Worm (Caenorhabditis elegans) whole organism, mixed stage, embryonic: ENCODE measurements around the gene ztf-25.

Experiments used
- M03D4.4 ChIP-seq: sonication (generic microtip); optimal IDR thresholded peaks from 2 replicates; lab custom pipeline; 2017; ENCODE audit warnings: mild to moderate bottlenecking, missing genetic modification characterization, missing compliant biosample characterization
- blmp-1 ChIP-seq: fragments of 150-350 bp; optimal IDR thresholded peaks from 2 replicates; lab custom pipeline; 2014; ENCODE audit warnings: missing biosample characterization, missing genetic modification characterization
- ceh-39 ChIP-seq: fragments of 150-350 bp; optimal IDR thresholded peaks from 2 replicates; lab custom pipeline; 2014; ENCODE audit warnings: missing biosample characterization, missing genetic modification characterization
- ceh-43 ChIP-seq: fragments of 200-800 bp; sonication (Bioruptor generic); optimal IDR thresholded peaks from 2 replicates; lab custom pipeline; 2018; ENCODE audit warnings: mild to moderate bottlenecking, missing genetic modification characterization, moderate library complexity, missing compliant biosample characterization
- ceh-83 ChIP-seq: fragments of 200-800 bp; sonication (Bioruptor generic); optimal IDR thresholded peaks from 2 replicates; lab custom pipeline; 2018; ENCODE audit warnings: mild to moderate bottlenecking, missing genetic modification characterization, missing compliant biosample characterization
- ces-1 ChIP-seq: fragments of 150-350 bp; optimal IDR thresholded peaks from 2 replicates; lab custom pipeline; 2014; ENCODE audit warnings: missing biosample characterization, missing genetic modification reagents, missing genetic modification characterization
- drap-1 ChIP-seq: fragments of 200-800 bp; sonication (Bioruptor generic); optimal IDR thresholded peaks from 3 replicates; lab custom pipeline; 2018; ENCODE audit warnings: mild to moderate bottlenecking, missing genetic modification characterization, missing compliant biosample characterization
- elt-1 ChIP-seq: sonication (generic microtip); optimal IDR thresholded peaks from 2 replicates; lab custom pipeline; 2017; ENCODE audit warnings: missing genetic modification characterization, mild to moderate bottlenecking, missing compliant biosample characterization, antibody characterized with exemption, moderate library complexity, borderline replicate concordance; ENCODE audit not compliant: insufficient read depth
- elt-3 ChIP-seq: fragments of 150-350 bp; optimal IDR thresholded peaks from 2 replicates; lab custom pipeline; 2014; ENCODE audit warnings: missing biosample characterization, missing genetic modification characterization
- ham-2 ChIP-seq: fragments of 200-800 bp; sonication (Bioruptor generic); optimal IDR thresholded peaks from 2 replicates; lab custom pipeline; 2018; ENCODE audit warnings: mild to moderate bottlenecking, missing genetic modification characterization, missing compliant biosample characterization
- hlh-1 ChIP-seq: fragments of 150-350 bp; optimal IDR thresholded peaks from 2 replicates; lab custom pipeline; 2014; ENCODE audit warnings: missing biosample characterization, missing genetic modification reagents, missing genetic modification characterization
- lin-13 ChIP-seq: fragments of 150-350 bp; optimal IDR thresholded peaks from 2 replicates; lab custom pipeline; 2014; ENCODE audit warnings: missing biosample characterization, missing genetic modification characterization
- lin-32 ChIP-seq: fragments of 200-800 bp; sonication (Bioruptor generic); optimal IDR thresholded peaks from 2 replicates; lab custom pipeline; 2018; ENCODE audit warnings: mild to moderate bottlenecking, missing genetic modification characterization, missing compliant biosample characterization
- lsy-2 ChIP-seq: fragments of 150-350 bp; optimal IDR thresholded peaks from 2 replicates; lab custom pipeline; 2014; ENCODE audit warnings: missing biosample characterization, missing genetic modification characterization
- mab-5 ChIP-seq: fragments of 150-350 bp; optimal IDR thresholded peaks from 2 replicates; lab custom pipeline; 2014; ENCODE audit warnings: missing biosample characterization, missing genetic modification characterization
- mep-1 ChIP-seq: fragments of 150-350 bp; optimal IDR thresholded peaks from 2 replicates; lab custom pipeline; 2017; ENCODE audit warnings: missing biosample characterization, missing genetic modification reagents, missing genetic modification characterization, inconsistent platforms
- nhr-2 ChIP-seq: fragments of 150-350 bp; optimal IDR thresholded peaks from 2 replicates; lab custom pipeline; 2014; ENCODE audit warnings: missing biosample characterization, missing genetic modification characterization
- nhr-237 ChIP-seq: fragments of 150-350 bp; optimal IDR thresholded peaks from 2 replicates; lab custom pipeline; 2014; ENCODE audit warnings: missing biosample characterization, missing genetic modification characterization
- nhr-28 ChIP-seq: fragments of 150-350 bp; optimal IDR thresholded peaks from 2 replicates; lab custom pipeline; 2014; ENCODE audit warnings: missing biosample characterization, missing genetic modification characterization
- pha-4 ChIP-seq: fragments of 150-350 bp; optimal IDR thresholded peaks from 2 replicates; lab custom pipeline; 2018; ENCODE audit warnings: missing biosample characterization, missing genetic modification reagents, missing genetic modification characterization
- snpc-4 ChIP-seq: fragments of 150-350 bp; optimal IDR thresholded peaks from 2 replicates; lab custom pipeline; 2014; ENCODE audit warnings: missing biosample characterization, missing genetic modification characterization
- tbx-8 ChIP-seq: fragments of 200-800 bp; sonication (Bioruptor generic); optimal IDR thresholded peaks from 2 replicates; lab custom pipeline; 2018; ENCODE audit warnings: mild to moderate bottlenecking, missing genetic modification characterization, moderate library complexity, missing compliant biosample characterization
- unc-120 ChIP-seq: sonication (generic microtip); optimal IDR thresholded peaks from 2 replicates; lab custom pipeline; 2017; ENCODE audit warnings: missing genetic modification characterization, missing compliant biosample characterization; ENCODE audit not compliant: poor library complexity, severe bottlenecking
- unc-39 ChIP-seq: fragments of 150-350 bp; optimal IDR thresholded peaks from 2 replicates; lab custom pipeline; 2014; ENCODE audit warnings: missing biosample characterization, missing genetic modification characterization
- unc-62 ChIP-seq: fragments of 150-350 bp; optimal IDR thresholded peaks from 2 replicates; lab custom pipeline; 2014; ENCODE audit warnings: missing biosample characterization, missing genetic modification reagents, missing genetic modification characterization
- zip-8 ChIP-seq: fragments of 150-350 bp; optimal IDR thresholded peaks from 2 replicates; lab custom pipeline; 2014; ENCODE audit warnings: missing biosample characterization, missing genetic modification characterization
- ztf-11 ChIP-seq: fragments of 150-350 bp; optimal IDR thresholded peaks from 2 replicates; lab custom pipeline; 2014; ENCODE audit warnings: missing biosample characterization, missing genetic modification characterization

ztf-25 gene

DNA sequence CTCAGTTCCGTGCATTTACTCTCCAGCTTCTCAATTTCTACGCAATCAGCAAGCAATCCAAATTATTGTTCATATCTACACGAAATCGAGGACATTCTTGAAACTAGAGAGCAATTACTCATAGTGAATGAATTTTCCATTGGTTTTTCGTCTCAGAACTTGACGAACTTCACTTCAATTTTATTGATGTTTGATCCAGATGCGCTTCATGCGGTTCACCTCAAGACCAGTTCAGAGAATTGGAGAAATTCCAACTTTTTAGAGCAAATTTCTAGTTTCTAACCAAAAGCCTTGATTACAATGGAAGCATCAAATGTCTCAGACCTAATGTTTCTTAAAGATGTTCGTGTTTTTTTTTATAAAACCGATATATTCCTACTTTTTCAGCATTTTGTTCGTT is 18.6 kb downstream of the ztf-25 start, which contains the start of gene Y6G8.8:
Gene Y6G8.8 (plus strand): TSS at position 301 of the 400 bp plus-strand sequence.
- TF ChIP-seq hlh-1 (tag; lab: Kevin White, UChicago) (no peak), elt-3 (no peak)

DNA sequence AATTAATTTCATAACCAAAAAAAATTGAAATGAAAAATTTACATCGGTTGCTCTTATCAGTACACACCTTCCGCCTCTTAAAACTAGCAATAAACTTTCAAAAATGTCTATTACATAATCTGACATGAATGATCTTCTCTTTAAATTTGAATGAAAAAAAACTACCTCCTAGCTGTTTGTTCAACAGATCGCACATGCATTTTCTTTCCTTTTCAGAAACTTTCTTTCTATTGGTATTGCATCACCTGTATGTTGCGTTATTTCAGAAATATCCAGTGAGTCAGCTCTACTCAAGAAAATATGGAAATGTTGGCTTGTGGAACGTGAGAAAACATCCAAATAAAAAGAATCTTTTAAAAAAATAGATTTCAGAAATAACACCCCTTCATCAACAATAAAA is 21.6 kb downstream of the ztf-25 start, which contains the start of gene F57G4.1:
Gene F57G4.1 (plus strand): TSS at position 301 of the 400 bp plus-strand sequence.
- no peak for TF ChIP-seq M03D4.4 (tag; lab: Kevin White, UChicago)
- TF ChIP-seq tbx-8 (GFP tag; lab: Kevin White, UChicago): no peak
- no peak for TF ChIP-seq drap-1
- no peak for TF ChIP-seq ham-2 (GFP tag; lab: Kevin White, UChicago)

DNA sequence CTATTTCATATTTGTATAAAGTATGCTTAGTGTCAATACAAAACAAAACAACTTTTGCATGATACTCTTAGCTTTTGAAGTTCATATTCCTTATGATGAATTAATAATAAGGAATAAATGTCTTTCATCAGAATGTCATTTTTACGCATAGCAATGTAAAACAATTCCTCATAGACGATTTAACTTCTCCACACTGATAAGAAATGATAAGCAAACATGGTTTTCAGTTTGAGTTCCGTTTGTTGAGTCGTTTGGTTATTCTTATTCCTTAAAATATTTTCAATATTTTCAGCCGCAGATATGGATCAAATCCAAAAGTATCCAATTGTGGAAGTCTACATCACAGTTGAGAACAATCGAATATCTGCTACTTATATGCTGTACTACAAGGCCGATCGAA is 23.3 kb downstream of the ztf-25 start, which contains the start of gene F57G4.11:
Gene F57G4.11 (plus strand): TSS at position 301 of the 400 bp plus-strand sequence.
- no peak for TF ChIP-seq tbx-8 (GFP tag; lab: Kevin White, UChicago)
- no peak for TF ChIP-seq lin-13 (tag; lab: Kevin White, UChicago)
- TF ChIP-seq blmp-1 (tag; lab: Kevin White, UChicago): no peak
- no peak for TF ChIP-seq nhr-28 (tag; lab: Kevin White, UChicago)
- no peak for TF ChIP-seq ces-1 (GFP tag; lab: Kevin White, UChicago)
- TF ChIP-seq elt-3: no peak
- TF ChIP-seq unc-39: no peak
- no peak for TF ChIP-seq snpc-4 (tag; lab: Kevin White, UChicago)
- TF ChIP-seq, all 35 proteins: peak for 0

DNA sequence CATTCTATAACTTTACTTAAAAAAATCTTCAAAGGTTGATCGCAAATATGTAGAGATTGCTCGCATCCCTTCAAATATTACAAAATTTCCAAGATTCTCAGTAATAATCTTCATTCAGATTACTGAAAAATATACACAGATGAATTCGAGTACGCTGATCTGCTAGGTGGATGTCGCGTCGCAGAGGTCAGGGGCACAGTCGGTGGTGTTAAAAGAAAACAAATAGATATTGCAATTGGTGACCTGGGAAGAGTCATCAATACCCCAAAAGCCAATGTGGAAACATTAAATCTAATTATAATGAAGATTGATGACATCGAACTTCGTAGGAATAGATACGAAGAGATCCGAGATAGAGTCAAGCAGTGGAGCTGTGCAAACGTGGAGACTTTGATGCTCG is 26.9 kb downstream of the ztf-25 start, which contains the start of gene F57G4.10:
Gene F57G4.10 (plus strand): TSS at position 301 of the 400 bp plus-strand sequence.
- TF ChIP-seq lin-32 (GFP tag; lab: Kevin White, UChicago) (no peak), ceh-39 (tag; lab: Kevin White, UChicago) (no peak), nhr-2 (tag; lab: Kevin White, UChicago) (no peak), unc-62 (no peak), ham-2 (GFP tag; lab: Kevin White, UChicago) (no peak), ceh-83 (GFP tag; lab: Kevin White, UChicago) (no peak), nhr-237 (tag; lab: Kevin White, UChicago) (no peak), ces-1 (GFP tag; lab: Kevin White, UChicago) (no peak), lsy-2 (tag; lab: Kevin White, UChicago) (no peak), ceh-43 (GFP tag; lab: Kevin White, UChicago) (no peak), pha-4 (no peak), ztf-11 (tag; lab: Kevin White, UChicago) (no peak), unc-120 (tag; lab: Kevin White, UChicago) (no peak), snpc-4 (tag; lab: Kevin White, UChicago) (no peak), mep-1 (tag; lab: Kevin White, UChicago) (no peak), elt-1 (tag; lab: Kevin White, UChicago) (no peak), hlh-1 (tag; lab: Kevin White, UChicago) (no peak), lin-13 (tag; lab: Kevin White, UChicago) (no peak)

DNA sequence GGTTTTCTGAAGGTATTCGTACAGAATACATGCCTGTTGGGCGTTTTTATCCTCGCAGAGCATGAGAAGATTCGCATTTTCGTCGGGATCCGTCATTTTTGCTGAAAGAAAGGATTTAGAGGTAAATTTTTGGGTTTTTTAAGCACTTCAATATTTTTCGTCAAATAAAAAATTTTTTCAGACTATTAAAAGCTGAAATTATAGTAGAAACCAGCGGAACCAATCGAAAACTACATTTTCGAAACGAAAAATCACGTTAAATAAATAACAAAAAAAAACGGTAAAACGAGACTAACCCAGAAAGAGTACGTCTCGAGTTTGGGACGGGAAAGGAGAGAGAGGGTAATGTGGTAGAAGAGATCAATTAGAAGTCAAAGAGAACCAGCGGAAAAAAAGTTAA is 48.8 kb downstream of the ztf-25 start, which contains the start of gene fbxa-192:
Gene fbxa-192 (minus strand): TSS at position 101 of the 400 bp plus-strand sequence.
- TF ChIP-seq unc-39 (no peak), mab-5 (tag; lab: Kevin White, UChicago) (no peak), tbx-8 (GFP tag; lab: Kevin White, UChicago) (no peak), hlh-1 (tag; lab: Kevin White, UChicago) (no peak), ceh-83 (GFP tag; lab: Kevin White, UChicago) (no peak), lin-32 (GFP tag; lab: Kevin White, UChicago) (no peak), ztf-11 (tag; lab: Kevin White, UChicago) (no peak), zip-8 (tag; lab: Kevin White, UChicago) (no peak), lin-13 (tag; lab: Kevin White, UChicago) (no peak)
